Worm (Caenorhabditis elegans): ENCODE results near the gene srx-66.

srx-66 gene

DNA sequence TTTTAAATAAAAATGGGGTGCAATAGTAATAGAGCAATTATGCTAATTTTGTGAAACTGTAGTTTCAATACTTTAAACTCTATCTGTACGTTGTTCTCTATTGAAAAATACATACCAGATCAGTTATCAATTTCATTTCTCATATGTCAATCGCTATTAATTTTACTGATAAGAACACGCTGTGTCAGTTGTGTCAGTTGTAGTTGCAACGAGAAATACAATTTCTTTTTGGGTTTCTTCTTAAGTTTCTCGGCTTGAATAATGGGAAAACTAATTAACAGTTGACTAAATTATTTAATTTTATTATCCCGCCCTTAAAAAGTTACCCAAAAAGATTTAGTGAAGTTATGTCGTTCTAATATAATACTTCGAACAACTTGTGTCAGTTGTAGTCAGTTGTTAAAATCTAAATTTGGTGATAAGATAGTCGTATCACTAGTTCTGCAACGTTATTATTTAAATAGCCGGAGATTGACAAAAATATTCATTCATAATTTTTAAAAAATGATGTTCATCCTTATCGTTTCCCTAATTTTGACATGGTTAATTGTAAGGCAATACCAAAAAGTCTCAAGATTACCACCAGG, 16.6 kb downstream of the srx-66 start, which contains the start of gene cyp-35A5:
TSS of gene cyp-35A5 (plus strand) at position 435 of the 587 bp plus-strand sequence.
- TF ChIP-seq elt-2 (tag; optimal IDR thresholded peaks at IDR 0.05): peak; percentile 79
- no peak for TF ChIP-seq tbx-7 (tag; optimal IDR thresholded peaks at IDR 0.05)

ce11 chrV:3938789-3939188, 19.4 kb downstream of the srx-66 start, which contains the start of gene cyp-35B1:
cyp-35B1 (plus strand) TSS chrV:3939032.
- TF ChIP-seq pag-3 (tag; optimal IDR thresholded peaks at IDR 0.05; ENCODE audit: borderline replicate concordance) (no peak), ceh-6 (GFP tag; optimal IDR thresholded peaks at IDR 0.05) (no peak), ceh-19 (GFP tag; optimal IDR thresholded peaks at IDR 0.05) (no peak), sox-4 (tag; optimal IDR thresholded peaks at IDR 0.05) (no peak), ceh-45 (GFP tag; IDR thresholded peaks at IDR 0.05) (no peak), unc-86 (tag; optimal IDR thresholded peaks at IDR 0.05) (no peak), ztf-16 (tag; optimal IDR thresholded peaks at IDR 0.05) (no peak), hlh-8 (tag; optimal IDR thresholded peaks at IDR 0.05) (no peak), ttx-3 (tag; optimal IDR thresholded peaks at IDR 0.05) (no peak), ceh-34 (tag; optimal IDR thresholded peaks at IDR 0.05) (no peak), ceh-31 (tag; optimal IDR thresholded peaks at IDR 0.05) (no peak), che-1 (tag; optimal IDR thresholded peaks at IDR 0.05) (no peak), C38D4.7 (GFP tag; optimal IDR thresholded peaks at IDR 0.05) (no peak), ama-1 (optimal IDR thresholded peaks at IDR 0.05) (no peak), fkh-10 (GFP tag; optimal IDR thresholded peaks at IDR 0.05) (no peak), pqm-1 (tag; optimal IDR thresholded peaks at IDR 0.05) (no peak), pros-1 (tag; optimal IDR thresholded peaks at IDR 0.05) (no peak), hlh-15 (tag; optimal IDR thresholded peaks at IDR 0.05) (no peak), elt-4 (tag; optimal IDR thresholded peaks at IDR 0.05) (no peak)

DNA sequence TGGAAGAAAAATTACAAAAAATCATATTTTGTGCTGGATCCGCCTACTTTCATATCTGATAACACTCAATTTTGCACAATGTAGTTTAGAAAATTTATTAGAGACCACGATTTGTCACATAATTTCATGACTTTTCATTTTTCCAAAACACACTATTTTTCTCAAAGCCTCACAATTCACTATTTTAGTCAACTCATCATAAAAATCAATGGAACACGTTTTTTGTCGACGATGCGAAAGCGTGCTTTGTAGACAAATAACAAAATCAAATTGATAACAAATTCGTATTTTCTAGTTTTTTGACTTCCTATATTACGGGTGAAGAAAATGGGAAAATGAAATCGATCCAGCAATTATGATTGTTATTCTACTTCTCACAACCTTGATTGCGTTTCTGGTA, 22.5 kb downstream of the srx-66 start, which contains the start of gene cyp-35B2:
TSS of gene cyp-35B2 (plus strand) at position 301 of the 400 bp plus-strand sequence.
- TF ChIP-seq pag-3 (tag; optimal IDR thresholded peaks at IDR 0.05; ENCODE audit: borderline replicate concordance) (no peak), ceh-2 (tag; optimal IDR thresholded peaks at IDR 0.05) (no peak), unc-86 (tag; optimal IDR thresholded peaks at IDR 0.05) (no peak), mec-3 (tag; optimal IDR thresholded peaks at IDR 0.05; ENCODE audit: borderline replicate concordance) (no peak), tbx-7 (tag; optimal IDR thresholded peaks at IDR 0.05) (no peak), zip-5 (tag; optimal IDR thresholded peaks at IDR 0.05) (no peak), ets-4 (tag; optimal IDR thresholded peaks at IDR 0.05) (no peak), ttx-3 (tag; optimal IDR thresholded peaks at IDR 0.05) (no peak), elt-4 (tag; optimal IDR thresholded peaks at IDR 0.05) (no peak), K02D7.2 (tag; optimal IDR thresholded peaks at IDR 0.05) (no peak), lim-6 (tag; optimal IDR thresholded peaks at IDR 0.05) (no peak), C08G9.2 (tag; optimal IDR thresholded peaks at IDR 0.05) (no peak), nhr-11 (tag; optimal IDR thresholded peaks at IDR 0.05) (no peak), pha-4 (tag; optimal IDR thresholded peaks at IDR 0.05) (no peak)

- TF ChIP-seq ceh-14 (tag; optimal IDR thresholded peaks at IDR 0.05) (no peak), unc-55 (GFP tag; optimal IDR thresholded peaks at IDR 0.05) (no peak), K09A11.1 (tag; optimal IDR thresholded peaks at IDR 0.05; ENCODE audit: insufficient read depth) (no peak), ceh-18 (tag; optimal IDR thresholded peaks at IDR 0.05) (no peak), hlh-15 (tag; optimal IDR thresholded peaks at IDR 0.05) (no peak), C38D4.7 (GFP tag; optimal IDR thresholded peaks at IDR 0.05) (no peak), ceh-34 (tag; optimal IDR thresholded peaks at IDR 0.05) (no peak)
Measured at ce11 chrV:3943364-3943763, 24.0 kb downstream of the srx-66 start.

ce11 chrV:3945053-3945452, 25.7 kb downstream of the srx-66 start, which contains the start of gene cyp-35B3:
cyp-35B3 (plus strand) TSS chrV:3945353.
- no peak for TF ChIP-seq ahr-1 (tag; optimal IDR thresholded peaks at IDR 0.05)

All from whole organism, late embryonic.